Fruit fly (Drosophila melanogaster): ENCODE measurements around the gene Mp.

DNA sequence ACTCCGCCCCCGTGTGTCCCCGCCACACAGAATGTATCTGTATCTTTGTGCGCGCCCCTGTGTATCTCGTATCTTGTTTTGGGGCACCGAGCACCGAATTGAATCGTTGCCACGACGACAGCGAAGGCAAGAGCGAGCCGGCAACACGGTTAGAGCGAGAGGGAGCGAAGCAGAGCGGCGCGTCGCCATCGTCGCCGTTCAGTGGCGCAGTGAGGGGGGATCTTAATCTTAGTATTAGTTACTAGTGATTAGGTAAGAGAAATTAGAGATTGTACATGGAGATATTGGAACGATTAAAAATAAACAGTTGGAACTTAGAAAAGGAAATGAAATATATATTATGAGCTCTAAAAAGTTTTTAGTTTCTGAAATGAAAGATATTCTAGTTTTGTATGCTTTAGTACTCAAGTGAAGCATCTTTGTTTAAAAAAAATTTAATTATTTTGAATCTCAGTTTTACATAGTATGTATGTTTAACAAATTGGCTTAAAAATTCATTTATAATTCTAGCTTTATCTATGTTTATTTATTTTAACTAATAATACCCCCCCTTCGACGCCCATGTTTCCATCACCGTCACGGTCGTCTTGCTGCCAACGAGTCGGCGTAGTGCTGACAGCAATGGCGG lies 9.6 kb upstream of the Mp start:
- no peak for TF ChIP-seq CrebA (GFP tag; optimal IDR thresholded peaks at IDR 0.05; ENCODE audit: borderline replicate concordance)
- no peak for TF ChIP-seq usp (GFP tag; optimal IDR thresholded peaks at IDR 0.05)
- no peak for TF ChIP-seq br (GFP tag; optimal IDR thresholded peaks at IDR 0.05)
- TF ChIP-seq pan (optimal IDR thresholded peaks at IDR 0.05) = no peak
- TF ChIP-seq Dfd (GFP tag; optimal IDR thresholded peaks at IDR 0.05) = peak; percentile 14
- TF ChIP-seq h (GFP tag; optimal IDR thresholded peaks at IDR 0.05) = peak; percentile 68
- TF ChIP-seq Dif (GFP tag; optimal IDR thresholded peaks at IDR 0.05; ENCODE audit: partially characterized antibody) = no peak
- peak; percentile 41 for TF ChIP-seq OdsH (GFP tag; optimal IDR thresholded peaks at IDR 0.05)
- no peak for TF ChIP-seq lola (GFP tag; optimal IDR thresholded peaks at IDR 0.05)
- TF ChIP-seq dsf (GFP tag; optimal IDR thresholded peaks at IDR 0.05; ENCODE audit: borderline replicate concordance) = no peak
- peak; percentile 30 for TF ChIP-seq CG9705 (GFP tag; optimal IDR thresholded peaks at IDR 0.05)
- TF ChIP-seq Hnf4 (GFP tag; optimal IDR thresholded peaks at IDR 0.05) = no peak
- TF ChIP-seq Abd-B (GFP tag; optimal IDR thresholded peaks at IDR 0.05) = no peak
